Fruit fly (Drosophila melanogaster): ENCODE results near the gene Cpr65Eb.

Gene Cpr65Eb

dm6 chr3L:7133699-7134655 lies 45.4 kb upstream of the Cpr65Eb start, which contains the start of gene melt (continued):
- TF ChIP-seq CG18262 (tag; optimal IDR thresholded peaks at IDR 0.05) (peak; percentile 94), luna (GFP tag; optimal IDR thresholded peaks at IDR 0.05) (peak; percentile 31), CG12104 (GFP tag; optimal IDR thresholded peaks at IDR 0.05) (peak; percentile 88), CG17186 (GFP tag; optimal IDR thresholded peaks at IDR 0.05) (peak; percentile 5), p53 (GFP tag; optimal IDR thresholded peaks at IDR 0.05) (no peak), CG13624 (GFP tag; optimal IDR thresholded peaks at IDR 0.05) (peak; percentile 90), lov (optimal IDR thresholded peaks at IDR 0.05) (no peak), lov (GFP tag; IDR thresholded peaks at IDR 0.05) (0 out of 3 replicates have a peak, but pooled peaks have one; percentile 8), CG16779 (GFP tag; IDR thresholded peaks at IDR 0.05) (peak; percentile 7; the same call in 1 of the 2 replicates), CG9437 (GFP tag; optimal IDR thresholded peaks at IDR 0.05) (peak; percentile 88), HmgZ (tag; optimal IDR thresholded peaks at IDR 0.05) (peak; percentile 74), ac (GFP tag; optimal IDR thresholded peaks at IDR 0.05) (peak; percentile 70), al (GFP tag; IDR thresholded peaks at IDR 0.05) (peak; percentile 76), ase (GFP tag; IDR thresholded peaks at IDR 0.05) (peak; percentile 43; the same call in 1 of the 3 replicates), CHES-1-like (GFP tag; optimal IDR thresholded peaks at IDR 0.05) (peak; percentile 77), exex (tag; optimal IDR thresholded peaks at IDR 0.05) (peak; percentile 38), Med (GFP tag) (peak; percentile 97), Spps (tag; optimal IDR thresholded peaks at IDR 0.05) (peak; percentile 32), hbn (GFP tag; IDR thresholded peaks at IDR 0.05; ENCODE audit: partially characterized antibody) (no peak), lmd (GFP tag; IDR thresholded peaks at IDR 0.05) (peak; percentile 84), B-H1 (GFP tag; IDR thresholded peaks at IDR 0.05) (no peak; the same call in none of the 3 replicates), CG2889 (GFP tag; IDR thresholded peaks at IDR 0.05) (peak; percentile 75), Sox102F (GFP tag; optimal IDR thresholded peaks at IDR 0.05) (peak; percentile 84), cas (GFP tag; IDR thresholded peaks at IDR 0.05) (no peak), onecut (GFP tag; IDR thresholded peaks at IDR 0.05) (peak; percentile 66), tup (GFP tag; optimal IDR thresholded peaks at IDR 0.05) (peak; percentile 75), Ptx1 (GFP tag; IDR thresholded peaks at IDR 0.05) (peak; percentile 81), Ada2b (GFP tag; IDR thresholded peaks at IDR 0.05) (peak; percentile 67), Hand (GFP tag; optimal IDR thresholded peaks at IDR 0.05) (peak; percentile 80), tin (GFP tag; optimal IDR thresholded peaks at IDR 0.05) (peak; percentile 83), CG6854 (GFP tag; optimal IDR thresholded peaks at IDR 0.05) (peak; percentile 84), pros (GFP tag; optimal IDR thresholded peaks at IDR 0.05) (no peak), dan (GFP tag; IDR thresholded peaks at IDR 0.05) (peak; percentile 39; the same call in 1 of the 2 replicates), pfk (GFP tag; optimal IDR thresholded peaks at IDR 0.05) (no peak), disco-r (GFP tag; optimal IDR thresholded peaks at IDR 0.05) (peak; percentile 79), tna (GFP tag; IDR thresholded peaks at IDR 0.05; ENCODE audit: partially characterized antibody) (peak; percentile 41; the same call in 1 of the 2 replicates), klu (GFP tag; IDR thresholded peaks at IDR 0.05) (peak; percentile 63; the same call in 1 of the 2 replicates), CG7372 (GFP tag; IDR thresholded peaks at IDR 0.05) (peak; percentile 78), mirr (GFP tag; optimal IDR thresholded peaks at IDR 0.05) (peak; percentile 12), aop (GFP tag; IDR thresholded peaks at IDR 0.05) (no peak), CG12659 (GFP tag; optimal IDR thresholded peaks at IDR 0.05) (peak; percentile 92), Rfx (GFP tag; IDR thresholded peaks at IDR 0.05) (peak; percentile 82), CG18011 (GFP tag; optimal IDR thresholded peaks at IDR 0.05) (peak; percentile 66), CG4360 (GFP tag; IDR thresholded peaks at IDR 0.05) (peak; percentile 99), mam (GFP tag; optimal IDR thresholded peaks at IDR 0.05) (peak; percentile 91), CG1233 (GFP tag; optimal IDR thresholded peaks at IDR 0.05) (peak; percentile 90), CG8388 (GFP tag; optimal IDR thresholded peaks at IDR 0.05) (peak; percentile 77), CG14860 (GFP tag; IDR thresholded peaks at IDR 0.05; ENCODE audit: partially characterized antibody) (no peak)

Data from whole organism, embryonic.